In genomic region chrX:10265213-10266017, dm6 we compare ENCODE assay signal across 6 fruit fly cellular contexts.
TF ChIP-seq lines count a peak whose summit lies in the region.

Gene CG12643, minus strand, starts transcription at chrX:10265263.

- TF ChIP-seq CTCF in whole organism, embryonic (GFP tag; optimal IDR thresholded peaks at IDR 0.05; lab: Kevin White, UChicago), result peak; percentile 49

TF ChIP-seq in whole organism, 6 proteins besides CTCF, POLR2A, EP300 and RAD21:
- TF ChIP-seq pan (optimal IDR thresholded peaks at IDR 0.05; lab: Kevin White, UChicago) (peak; percentile 91), CG8478 (optimal IDR thresholded peaks at IDR 0.05; lab: Kevin White, UChicago) (no peak), psq (optimal IDR thresholded peaks at IDR 0.05; lab: Kevin White, UChicago) (no peak), usp (GFP tag; optimal IDR thresholded peaks at IDR 0.05; lab: Kevin White, UChicago) (no peak), Dll (optimal IDR thresholded peaks at IDR 0.05; lab: Kevin White, UChicago) (no peak), EcR (GFP tag; optimal IDR thresholded peaks at IDR 0.05; lab: Kevin White, UChicago) (peak in 1 of 2 experiments; percentile 41)
TF ChIP-seq in whole organism: peak in this region for 2.

TF ChIP-seq in whole organism, adult, 20 proteins besides CTCF, POLR2A, EP300 and RAD21 (continues in another document):
- TF ChIP-seq CG11617 (GFP tag; optimal IDR thresholded peaks at IDR 0.05; lab: Kevin White, UChicago) (peak; percentile 92), kay (GFP tag; lab: Kevin White, UChicago; ENCODE audit: borderline replicate concordance) (peak; percentile 73), Clk (GFP tag; optimal IDR thresholded peaks at IDR 0.05; lab: Kevin White, UChicago) (peak; percentile 64), Crg-1 (GFP tag; optimal IDR thresholded peaks at IDR 0.05; lab: Kevin White, UChicago) (peak; percentile 18), CG33017 (tag; optimal IDR thresholded peaks at IDR 0.05; lab: Kevin White, UChicago) (peak; percentile 42), cnc (optimal IDR thresholded peaks at IDR 0.05; lab: Kevin White, UChicago) (no peak), CG7101 (tag; optimal IDR thresholded peaks at IDR 0.05; lab: Kevin White, UChicago) (peak; percentile 77), CG1620 (GFP tag; optimal IDR thresholded peaks at IDR 0.05; lab: Kevin White, UChicago) (peak; percentile 47), CG12768 (GFP tag; optimal IDR thresholded peaks at IDR 0.05; lab: Kevin White, UChicago) (peak; percentile 70), cic (GFP tag; optimal IDR thresholded peaks at IDR 0.05; lab: Kevin White, UChicago) (peak; percentile 54), CG14711 (tag; optimal IDR thresholded peaks at IDR 0.05; lab: Kevin White, UChicago) (peak; percentile 59), tj (GFP tag; optimal IDR thresholded peaks at IDR 0.05; lab: Kevin White, UChicago) (peak; percentile 73), pad (GFP tag; optimal IDR thresholded peaks at IDR 0.05; lab: Kevin White, UChicago) (peak; percentile 75), toe (GFP tag; optimal IDR thresholded peaks at IDR 0.05; lab: Kevin White, UChicago) (peak; percentile 27), Mnt (GFP tag; optimal IDR thresholded peaks at IDR 0.05; lab: Kevin White, UChicago) (peak; percentile 61), ovo (GFP tag; optimal IDR thresholded peaks at IDR 0.05; lab: Kevin White, UChicago) (no peak), CG7045 (GFP tag; optimal IDR thresholded peaks at IDR 0.05; lab: Kevin White, UChicago) (peak; percentile 66)

TF ChIP-seq in whole organism, embryonic, 481 proteins besides CTCF, POLR2A, EP300 and RAD21 (continues in another document):
- TF ChIP-seq CG15073 (GFP tag; optimal IDR thresholded peaks at IDR 0.05; lab: Kevin White, UChicago) (peak; percentile 32), pnt (GFP tag; optimal IDR thresholded peaks at IDR 0.05; lab: Kevin White, UChicago) (peak; percentile 93), Lim3 (GFP tag; IDR thresholded peaks at IDR 0.05; lab: Robert Waterston, UW) (peak; percentile 71), CG14014 (GFP tag; IDR thresholded peaks at IDR 0.05; lab: Robert Waterston, UW) (peak; percentile 88), trh (GFP tag; optimal IDR thresholded peaks at IDR 0.05; lab: Kevin White, UChicago) (peak; percentile 28), chif (GFP tag; optimal IDR thresholded peaks at IDR 0.05; lab: Kevin White, UChicago) (peak; percentile 94 to 95), pita (GFP tag; optimal IDR thresholded peaks at IDR 0.05; lab: Kevin White, UChicago) (no peak), CG14860 (GFP tag; IDR thresholded peaks at IDR 0.05; lab: Robert Waterston, UW; ENCODE audit: partially characterized antibody) (no peak), HLH4C (GFP tag; IDR thresholded peaks at IDR 0.05; lab: Robert Waterston, UW; ENCODE audit: partially characterized antibody) (no peak), Gsc (GFP tag; IDR thresholded peaks at IDR 0.05; lab: Robert Waterston, UW) (peak; percentile 86), Ptx1 (GFP tag; IDR thresholded peaks at IDR 0.05; lab: Robert Waterston, UW) (peak; percentile 92), GATAe (GFP tag; conservative IDR thresholded peaks at IDR 0.05; lab: Robert Waterston, UW) (peak; percentile 88), CG9215 (GFP tag; IDR thresholded peaks at IDR 0.05; lab: Robert Waterston, UW) (peak; percentile 95), CG17328 (GFP tag; IDR thresholded peaks at IDR 0.05; lab: Robert Waterston, UW) (peak; percentile 96), da (GFP tag; optimal IDR thresholded peaks at IDR 0.05; lab: Kevin White, UChicago) (peak; percentile 80), Bgb (GFP tag; IDR thresholded peaks at IDR 0.05; lab: Robert Waterston, UW; ENCODE audit: partially characterized antibody) (no peak), ase (GFP tag; IDR thresholded peaks at IDR 0.05; lab: Robert Waterston, UW) (peak; percentile 86)

TF ChIP-seq in whole organism, prepupa, 60 proteins besides CTCF, POLR2A, EP300 and RAD21 (continues in another document):
- TF ChIP-seq eg (GFP tag; IDR thresholded peaks at IDR 0.05; lab: Robert Waterston, UW) (peak; percentile 98), CG32006 (GFP tag; optimal IDR thresholded peaks at IDR 0.05; lab: Kevin White, UChicago) (peak; percentile 94), CG8319 (GFP tag; optimal IDR thresholded peaks at IDR 0.05; lab: Kevin White, UChicago) (peak; percentile 94), Ets96B (tag; optimal IDR thresholded peaks at IDR 0.05; lab: Kevin White, UChicago) (peak; percentile 85), CG1621 (tag; optimal IDR thresholded peaks at IDR 0.05; lab: Kevin White, UChicago) (peak; percentile 91), Sox14 (GFP tag; optimal IDR thresholded peaks at IDR 0.05; lab: Kevin White, UChicago) (peak; percentile 98), Smox (GFP tag; optimal IDR thresholded peaks at IDR 0.05; lab: Kevin White, UChicago) (peak; percentile 96), Gug (GFP tag; IDR thresholded peaks at IDR 0.05; lab: Robert Waterston, UW) (peak; percentile 95), pdm3 (GFP tag; optimal IDR thresholded peaks at IDR 0.05; lab: Kevin White, UChicago) (peak; percentile 95), CG6854 (GFP tag; optimal IDR thresholded peaks at IDR 0.05; lab: Kevin White, UChicago) (no peak), lz (GFP tag; optimal IDR thresholded peaks at IDR 0.05; lab: Kevin White, UChicago) (peak; percentile 97), Sox15 (GFP tag; optimal IDR thresholded peaks at IDR 0.05; lab: Kevin White, UChicago) (peak; percentile 92), Blimp-1 (GFP tag; optimal IDR thresholded peaks at IDR 0.05; lab: Kevin White, UChicago) (peak; percentile 81), dac (GFP tag; optimal IDR thresholded peaks at IDR 0.05; lab: Kevin White, UChicago) (peak; percentile 92), CG9139 (GFP tag; optimal IDR thresholded peaks at IDR 0.05; lab: Kevin White, UChicago) (peak; percentile 49), acj6 (GFP tag; optimal IDR thresholded peaks at IDR 0.05; lab: Kevin White, UChicago) (peak; percentile 93), Met (GFP tag; optimal IDR thresholded peaks at IDR 0.05; lab: Kevin White, UChicago) (peak; percentile 95), fd85E (GFP tag; optimal IDR thresholded peaks at IDR 0.05; lab: Kevin White, UChicago) (peak; percentile 85)

TF ChIP-seq in whole organism, pupa, 21 proteins besides CTCF, POLR2A, EP300 and RAD21 (continues in another document):
- TF ChIP-seq CG15710 (tag; optimal IDR thresholded peaks at IDR 0.05; lab: Kevin White, UChicago) (peak; percentile 82), CG14655 (GFP tag; optimal IDR thresholded peaks at IDR 0.05; lab: Kevin White, UChicago) (peak; percentile 93), CG12605 (GFP tag; IDR thresholded peaks at IDR 0.05; lab: Robert Waterston, UW) (peak; percentile 90), EcR (GFP tag; optimal IDR thresholded peaks at IDR 0.05; lab: Kevin White, UChicago) (peak; percentile 42), CG34367 (tag; optimal IDR thresholded peaks at IDR 0.05; lab: Kevin White, UChicago) (peak; percentile 83), CG17806 (tag; optimal IDR thresholded peaks at IDR 0.05; lab: Kevin White, UChicago) (peak; percentile 86), gl (tag; optimal IDR thresholded peaks at IDR 0.05; lab: Kevin White, UChicago) (peak; percentile 52), CG4496 (GFP tag; IDR thresholded peaks at IDR 0.05; lab: Robert Waterston, UW) (peak; percentile 99), Pif1B (GFP tag; optimal IDR thresholded peaks at IDR 0.05; lab: Kevin White, UChicago) (peak; percentile 91), D1 (tag; optimal IDR thresholded peaks at IDR 0.05; lab: Kevin White, UChicago) (no peak), fd96Ca (GFP tag; IDR thresholded peaks at IDR 0.05; lab: Robert Waterston, UW) (peak; percentile 99), CG8159 (tag; optimal IDR thresholded peaks at IDR 0.05; lab: Kevin White, UChicago) (peak; percentile 82), CG32121 (GFP tag; IDR thresholded peaks at IDR 0.05; lab: Robert Waterston, UW) (peak; percentile 98), CG13204 (GFP tag; optimal IDR thresholded peaks at IDR 0.05; lab: Kevin White, UChicago) (peak; percentile 51), rn (GFP tag; IDR thresholded peaks at IDR 0.05; lab: Robert Waterston, UW) (peak; percentile 96), Snoo (tag; optimal IDR thresholded peaks at IDR 0.05; lab: Kevin White, UChicago) (peak; percentile 94), Ets98B (GFP tag; IDR thresholded peaks at IDR 0.05; lab: Robert Waterston, UW) (peak; percentile 98), Pif1A (GFP tag; optimal IDR thresholded peaks at IDR 0.05; lab: Kevin White, UChicago) (peak; percentile 95), CG9948 (tag; optimal IDR thresholded peaks at IDR 0.05; lab: Kevin White, UChicago) (peak; percentile 80), CG8301 (tag; optimal IDR thresholded peaks at IDR 0.05; lab: Kevin White, UChicago) (peak; percentile 90)

TF ChIP-seq in whole organism, wandering third instar larva, 38 proteins besides CTCF, POLR2A, EP300 and RAD21 (continues in another document):
- TF ChIP-seq lola (GFP tag; optimal IDR thresholded peaks at IDR 0.05; lab: Kevin White, UChicago) (no peak), dl (GFP tag; optimal IDR thresholded peaks at IDR 0.05; lab: Kevin White, UChicago; ENCODE audit: insufficient read depth in 1 of 2, partially characterized antibody in 2 of 2) (no peak), foxo (GFP tag; optimal IDR thresholded peaks at IDR 0.05; lab: Kevin White, UChicago) (peak; percentile 88 to 95), h (GFP tag; optimal IDR thresholded peaks at IDR 0.05; lab: Kevin White, UChicago) (peak; percentile 97), GATAd (GFP tag; optimal IDR thresholded peaks at IDR 0.05; lab: Kevin White, UChicago) (peak; percentile 67), Dfd (GFP tag; optimal IDR thresholded peaks at IDR 0.05; lab: Kevin White, UChicago) (peak; percentile 69), Hnf4 (GFP tag; optimal IDR thresholded peaks at IDR 0.05; lab: Kevin White, UChicago) (peak; percentile 94), Abd-B (GFP tag; optimal IDR thresholded peaks at IDR 0.05; lab: Kevin White, UChicago) (no peak), sv (GFP tag; optimal IDR thresholded peaks at IDR 0.05; lab: Kevin White, UChicago) (peak; percentile 92), Hr83 (GFP tag; optimal IDR thresholded peaks at IDR 0.05; lab: Kevin White, UChicago; ENCODE audit: poor library complexity, severe bottlenecking) (peak; percentile 81), dsf (GFP tag; optimal IDR thresholded peaks at IDR 0.05; lab: Kevin White, UChicago; ENCODE audit: borderline replicate concordance) (peak; percentile 68), tai (GFP tag; optimal IDR thresholded peaks at IDR 0.05; lab: Kevin White, UChicago) (peak; percentile 87), CG9705 (GFP tag; optimal IDR thresholded peaks at IDR 0.05; lab: Kevin White, UChicago) (peak; percentile 51), usp (GFP tag; optimal IDR thresholded peaks at IDR 0.05; lab: Kevin White, UChicago) (no peak), Myc (optimal IDR thresholded peaks at IDR 0.05; lab: Kevin White, UChicago) (no peak), sage (GFP tag; optimal IDR thresholded peaks at IDR 0.05; lab: Kevin White, UChicago) (peak; percentile 85), jim (GFP tag; optimal IDR thresholded peaks at IDR 0.05; lab: Kevin White, UChicago) (no peak), N (GFP tag; optimal IDR thresholded peaks at IDR 0.05; lab: Kevin White, UChicago) (no peak), woc (GFP tag; optimal IDR thresholded peaks at IDR 0.05; lab: Kevin White, UChicago) (peak; percentile 93), OdsH (GFP tag; optimal IDR thresholded peaks at IDR 0.05; lab: Kevin White, UChicago) (peak; percentile 88), br (GFP tag; optimal IDR thresholded peaks at IDR 0.05; lab: Kevin White, UChicago) (peak; percentile 95)
